Fruit fly (Drosophila melanogaster): ENCODE results near the gene Sec3.

Sec3 gene

DNA sequence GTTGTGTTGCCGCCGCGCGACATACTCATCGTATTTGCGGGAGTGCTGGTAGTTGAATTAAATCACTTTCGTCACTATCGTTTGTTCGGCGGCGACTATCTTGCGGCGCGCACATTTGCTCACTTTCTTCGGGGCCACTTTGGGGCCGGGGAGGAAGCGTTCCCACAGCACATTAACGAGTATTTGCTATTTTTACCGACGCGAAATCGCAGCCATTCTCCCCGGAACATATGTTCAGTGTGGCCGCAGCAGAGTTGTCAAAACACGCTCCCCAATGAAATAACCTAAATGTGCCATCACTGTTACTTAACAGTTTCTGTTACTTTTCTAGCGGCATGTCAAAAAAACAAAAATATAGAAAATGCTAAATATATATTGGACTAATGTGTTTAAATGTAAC lies 7.9 kb upstream of the Sec3 start, which contains the start of gene frc (continued):
- TF ChIP-seq ss (GFP tag; optimal IDR thresholded peaks at IDR 0.05) = peak in 1 of 2 experiments; percentile 21
- no peak for TF ChIP-seq CG6808 (GFP tag; optimal IDR thresholded peaks at IDR 0.05)
- no peak for TF ChIP-seq vri (GFP tag; optimal IDR thresholded peaks at IDR 0.05)
- TF ChIP-seq OdsH (GFP tag; optimal IDR thresholded peaks at IDR 0.05) = no peak
- TF ChIP-seq Hr4 (GFP tag; optimal IDR thresholded peaks at IDR 0.05) = no peak
- TF ChIP-seq CG6792 (GFP tag; optimal IDR thresholded peaks at IDR 0.05) = no peak
- TF ChIP-seq CG6854 (GFP tag; optimal IDR thresholded peaks at IDR 0.05) = no peak
- no peak for TF ChIP-seq pdm3 (GFP tag; optimal IDR thresholded peaks at IDR 0.05)
- no peak for TF ChIP-seq Eip93F (GFP tag; optimal IDR thresholded peaks at IDR 0.05)
- TF ChIP-seq Gug (GFP tag; IDR thresholded peaks at IDR 0.05) = no peak

DNA sequence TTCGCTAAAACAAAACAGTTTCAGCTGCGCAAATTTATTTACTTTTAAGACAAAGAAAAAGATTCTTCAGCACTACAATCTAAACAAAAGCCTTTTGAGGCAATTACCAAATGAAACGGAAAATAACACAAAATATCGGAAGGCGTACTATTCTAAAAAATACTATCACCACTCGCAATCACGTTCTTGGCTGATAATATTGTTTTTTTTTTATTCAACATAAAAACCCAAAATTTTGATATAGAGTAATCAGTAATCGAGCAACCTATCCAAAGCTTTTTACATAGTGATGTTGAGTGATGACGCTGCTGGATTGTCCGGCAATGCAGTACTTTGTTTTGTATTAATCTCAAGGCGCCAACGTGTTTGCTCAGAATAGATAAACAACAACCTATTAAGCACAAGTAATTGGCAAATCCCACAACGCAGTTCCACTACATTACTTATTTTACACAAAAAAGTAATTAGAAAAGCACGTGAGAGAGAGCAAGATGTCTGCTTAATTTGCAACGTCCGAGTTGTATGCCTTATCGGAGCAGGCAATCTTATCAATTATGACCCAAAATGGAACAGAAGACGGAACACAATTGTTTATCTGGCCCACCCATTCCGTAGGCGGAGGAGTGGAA lies 6.1 kb upstream of the Sec3 start:
- no peak for TF ChIP-seq CG9139 (GFP tag; optimal IDR thresholded peaks at IDR 0.05)
- peak; percentile 29 for TF ChIP-seq Met (GFP tag; optimal IDR thresholded peaks at IDR 0.05)
- TF ChIP-seq Sox15 (GFP tag; optimal IDR thresholded peaks at IDR 0.05) = no peak
- no peak for TF ChIP-seq dsx (GFP tag; optimal IDR thresholded peaks at IDR 0.05; ENCODE audit: poor library complexity, severe bottlenecking)
- no peak for TF ChIP-seq Ets21C (GFP tag; optimal IDR thresholded peaks at IDR 0.05)
- TF ChIP-seq dac (GFP tag; optimal IDR thresholded peaks at IDR 0.05) = no peak
- TF ChIP-seq CG11294 (GFP tag; IDR thresholded peaks at IDR 0.05) = no peak
- peak; percentile 14 for TF ChIP-seq pdm3 (GFP tag; optimal IDR thresholded peaks at IDR 0.05)
- TF ChIP-seq Ets96B (tag; optimal IDR thresholded peaks at IDR 0.05) = no peak
- peak; percentile 26 for TF ChIP-seq CG10631 (GFP tag; optimal IDR thresholded peaks at IDR 0.05)
- TF ChIP-seq salr (GFP tag; optimal IDR thresholded peaks at IDR 0.05) = no peak
- TF ChIP-seq Lpt (GFP tag; optimal IDR thresholded peaks at IDR 0.05) = no peak
- no peak for TF ChIP-seq CG10669 (GFP tag; optimal IDR thresholded peaks at IDR 0.05)
- TF ChIP-seq CG1621 (tag; optimal IDR thresholded peaks at IDR 0.05) = no peak
- TF ChIP-seq achi (GFP tag; optimal IDR thresholded peaks at IDR 0.05) = no peak
- no peak for TF ChIP-seq spab (GFP tag; optimal IDR thresholded peaks at IDR 0.05)
- peak; percentile 27; the same call in 1 of the 2 replicates for TF ChIP-seq CG15336 (GFP tag; IDR thresholded peaks at IDR 0.05)
- no peak for TF ChIP-seq svp (GFP tag)
- TF ChIP-seq Hr38 (GFP tag; optimal IDR thresholded peaks at IDR 0.05) = no peak
- no peak for TF ChIP-seq fd85E (GFP tag; optimal IDR thresholded peaks at IDR 0.05)
- no peak for TF ChIP-seq CG8632 (GFP tag; optimal IDR thresholded peaks at IDR 0.05)
- no peak for TF ChIP-seq CG6792 (GFP tag; optimal IDR thresholded peaks at IDR 0.05)
- peak; percentile 39 for TF ChIP-seq Hr4 (GFP tag; optimal IDR thresholded peaks at IDR 0.05)
- no peak for TF ChIP-seq CG6808 (GFP tag; optimal IDR thresholded peaks at IDR 0.05)
- peak; percentile 12 for TF ChIP-seq Hr39 (GFP tag; optimal IDR thresholded peaks at IDR 0.05)
- no peak for TF ChIP-seq net (GFP tag; optimal IDR thresholded peaks at IDR 0.05)
- TF ChIP-seq CG34406 (GFP tag; optimal IDR thresholded peaks at IDR 0.05) = no peak
- TF ChIP-seq Smox (GFP tag; optimal IDR thresholded peaks at IDR 0.05) = peak; percentile 1
- TF ChIP-seq CG32006 (GFP tag; optimal IDR thresholded peaks at IDR 0.05) = peak; percentile 50
- TF ChIP-seq Sox14 (GFP tag; optimal IDR thresholded peaks at IDR 0.05) = peak; percentile 37
- TF ChIP-seq CG6163 (GFP tag; IDR thresholded peaks at IDR 0.05) = 0 out of 3 replicates have a peak, but pooled peaks have one; percentile 6
- no peak for TF ChIP-seq CG6854 (GFP tag; optimal IDR thresholded peaks at IDR 0.05)
- TF ChIP-seq Blimp-1 (GFP tag; optimal IDR thresholded peaks at IDR 0.05) = no peak
- peak; percentile 33 for TF ChIP-seq topi (GFP tag; optimal IDR thresholded peaks at IDR 0.05)
- no peak for TF ChIP-seq Eip75B (GFP tag; optimal IDR thresholded peaks at IDR 0.05)
- TF ChIP-seq acj6 (GFP tag; optimal IDR thresholded peaks at IDR 0.05) = peak; percentile 38
- TF ChIP-seq CG11762 (GFP tag; optimal IDR thresholded peaks at IDR 0.05; ENCODE audit: insufficient read depth) = no peak
- TF ChIP-seq vri (GFP tag; optimal IDR thresholded peaks at IDR 0.05) = peak; percentile 29
- peak; percentile 31 for TF ChIP-seq OdsH (GFP tag; optimal IDR thresholded peaks at IDR 0.05)
- TF ChIP-seq CG31627 (GFP tag; optimal IDR thresholded peaks at IDR 0.05) = peak; percentile 7
- no peak for TF ChIP-seq Gug (GFP tag; IDR thresholded peaks at IDR 0.05)
- TF ChIP-seq CG6276 (GFP tag; optimal IDR thresholded peaks at IDR 0.05) = no peak
- peak; percentile 85 for TF ChIP-seq Eip78C (GFP tag)
- TF ChIP-seq CG4318 (GFP tag; optimal IDR thresholded peaks at IDR 0.05) = no peak
- TF ChIP-seq CG8319 (GFP tag; optimal IDR thresholded peaks at IDR 0.05) = no peak
- TF ChIP-seq lz (GFP tag; optimal IDR thresholded peaks at IDR 0.05) = peak; percentile 11
